Worm (Caenorhabditis elegans) whole organism, L2 larva: ENCODE results near the gene kgb-1.

Source experiments
- C34F6.9 ChIP-seq: fragments of 150-350 bp; optimal IDR thresholded peaks from 2 replicates; lab custom pipeline; 2014; ENCODE audit warnings: missing biosample characterization, missing genetic modification characterization
- F13H6.1 ChIP-seq: sonication (generic microtip); optimal IDR thresholded peaks from 2 replicates; lab custom pipeline; 2016; ENCODE audit warnings: missing genetic modification characterization, missing compliant biosample characterization
- R02D3.7 ChIP-seq: fragments of 150-350 bp; optimal IDR thresholded peaks from 2 replicates; lab custom pipeline; 2014; ENCODE audit warnings: missing biosample characterization, missing genetic modification characterization
- Y55F3AM.14 ChIP-seq: fragments of 200-800 bp; sonication (Bioruptor generic); optimal IDR thresholded peaks from 2 replicates; lab custom pipeline; 2018; ENCODE audit warnings: mild to moderate bottlenecking, missing genetic modification characterization, missing compliant biosample characterization
- alr-1 ChIP-seq: fragments of 150-350 bp; optimal IDR thresholded peaks from 2 replicates; lab custom pipeline; 2014; ENCODE audit warnings: missing biosample characterization, missing genetic modification characterization
- aly-2 ChIP-seq: fragments of 150-350 bp; optimal IDR thresholded peaks from 2 replicates; lab custom pipeline; 2014; ENCODE audit warnings: missing biosample characterization, missing genetic modification characterization
- ama-1 ChIP-seq: fragments of 150-350 bp; optimal IDR thresholded peaks from 2 replicates; lab custom pipeline; 2018; ENCODE audit warnings: inconsistent platforms
- blmp-1 ChIP-seq: sonication (generic microtip); optimal IDR thresholded peaks from 2 replicates; lab custom pipeline; 2017; ENCODE audit warnings: missing genetic modification characterization, mild to moderate bottlenecking, missing compliant biosample characterization, antibody characterized with exemption, moderate library complexity; ENCODE audit not compliant: insufficient read depth
- ceh-16 ChIP-seq: fragments of 150-350 bp; optimal IDR thresholded peaks from 2 replicates; lab custom pipeline; 2014; ENCODE audit warnings: missing biosample characterization, missing genetic modification characterization
- ceh-82 ChIP-seq: fragments of 150-350 bp; optimal IDR thresholded peaks from 2 replicates; lab custom pipeline; 2014; ENCODE audit warnings: missing biosample characterization, missing genetic modification characterization
- crh-2 ChIP-seq: sonication (generic microtip); optimal IDR thresholded peaks from 2 replicates; lab custom pipeline; 2017; ENCODE audit warnings: missing biosample characterization, missing genetic modification characterization
- egl-27 ChIP-seq: sonication (generic microtip); optimal IDR thresholded peaks from 3 replicates; lab custom pipeline; 2017; ENCODE audit warnings: missing biosample characterization, missing genetic modification reagents, missing genetic modification characterization
- elt-1 ChIP-seq: fragments of 150-350 bp; optimal IDR thresholded peaks from 2 replicates; lab custom pipeline; 2014; ENCODE audit warnings: missing biosample characterization, missing genetic modification characterization
- elt-3 ChIP-seq: sonication (generic microtip); optimal IDR thresholded peaks from 2 replicates; lab custom pipeline; 2017; ENCODE audit warnings: missing biosample characterization, missing genetic modification characterization
- fos-1 ChIP-seq: fragments of 150-350 bp; optimal IDR thresholded peaks from 2 replicates; lab custom pipeline; 2014; ENCODE audit warnings: missing biosample characterization, missing genetic modification characterization
- gmeb-1 ChIP-seq: fragments of 150-350 bp; optimal IDR thresholded peaks from 2 replicates; lab custom pipeline; 2014; ENCODE audit warnings: missing biosample characterization, missing genetic modification characterization
- lin-11 ChIP-seq: fragments of 150-350 bp; sonication (generic microtip); optimal IDR thresholded peaks from 2 replicates; lab custom pipeline; 2014; ENCODE audit warnings: missing biosample characterization, missing genetic modification characterization, inconsistent platforms, mixed read lengths
- lin-13 ChIP-seq: fragments of 150-350 bp; optimal IDR thresholded peaks from 2 replicates; lab custom pipeline; 2014; ENCODE audit warnings: missing biosample characterization, missing genetic modification reagents, missing genetic modification characterization
- lin-39 ChIP-seq: fragments of 150-350 bp; optimal IDR thresholded peaks from 2 replicates; lab custom pipeline; 2014; ENCODE audit warnings: missing biosample characterization, missing genetic modification reagents, missing genetic modification characterization
- lsy-2 ChIP-seq, 2 experiments: fragments of 150-350 bp in 1 of 2; sonication (generic microtip) in 1 of 2; optimal IDR thresholded peaks; 2 replicates each; lab custom pipeline; 2014 to 2017; ENCODE audit warnings: missing biosample characterization in 2 of 2, missing genetic modification characterization in 2 of 2
- mab-5 ChIP-seq: fragments of 150-350 bp; optimal IDR thresholded peaks from 2 replicates; lab custom pipeline; 2014; ENCODE audit warnings: missing biosample characterization, missing genetic modification characterization
- mbf-1 ChIP-seq: sonication (generic microtip); optimal IDR thresholded peaks from 2 replicates; lab custom pipeline; 2017; ENCODE audit warnings: missing biosample characterization, missing genetic modification characterization
- mdl-1 ChIP-seq, 2 experiments: fragments of 150-350 bp in 1 of 2; sonication (generic microtip) in 1 of 2; optimal IDR thresholded peaks; 2 replicates each; lab custom pipeline; 2017; ENCODE audit warnings: missing biosample characterization in 2 of 2, missing genetic modification characterization in 2 of 2
- nhr-10 ChIP-seq: sonication (generic microtip); optimal IDR thresholded peaks from 2 replicates; lab custom pipeline; 2017; ENCODE audit warnings: missing biosample characterization, missing genetic modification characterization
- nhr-11 ChIP-seq: fragments of 150-350 bp; optimal IDR thresholded peaks from 2 replicates; lab custom pipeline; 2014; ENCODE audit warnings: missing biosample characterization, missing genetic modification characterization
- nhr-129 ChIP-seq: fragments of 150-350 bp; optimal IDR thresholded peaks from 2 replicates; lab custom pipeline; 2014; ENCODE audit warnings: missing biosample characterization, missing genetic modification characterization
- nhr-21 ChIP-seq: fragments of 150-350 bp; optimal IDR thresholded peaks from 2 replicates; lab custom pipeline; 2014; ENCODE audit warnings: missing biosample characterization, missing genetic modification characterization
- nhr-23 ChIP-seq: fragments of 150-350 bp; optimal IDR thresholded peaks from 2 replicates; lab custom pipeline; 2014; ENCODE audit warnings: missing biosample characterization, missing genetic modification reagents, missing genetic modification characterization
- nhr-237 ChIP-seq: fragments of 150-350 bp; optimal IDR thresholded peaks from 2 replicates; lab custom pipeline; 2014; ENCODE audit warnings: missing biosample characterization, missing genetic modification characterization
- nhr-25 ChIP-seq: fragments of 150-350 bp; sonication (generic microtip); optimal IDR thresholded peaks from 3 replicates; lab custom pipeline; 2014; ENCODE audit warnings: missing biosample characterization, missing genetic modification characterization
- nhr-6 ChIP-seq: fragments of 150-350 bp; optimal IDR thresholded peaks from 2 replicates; lab custom pipeline; 2014; ENCODE audit warnings: missing biosample characterization, missing genetic modification characterization
- nhr-77 ChIP-seq: fragments of 150-350 bp; optimal IDR thresholded peaks from 2 replicates; lab custom pipeline; 2014; ENCODE audit warnings: missing biosample characterization, missing genetic modification characterization
- peb-1 ChIP-seq: fragments of 150-350 bp; optimal IDR thresholded peaks from 2 replicates; lab custom pipeline; 2014; ENCODE audit warnings: missing biosample characterization, missing genetic modification characterization
- sem-4 ChIP-seq: fragments of 150-350 bp; optimal IDR thresholded peaks from 2 replicates; lab custom pipeline; 2014; ENCODE audit warnings: missing biosample characterization, missing genetic modification reagents, missing genetic modification characterization
- sma-3 ChIP-seq: sonication (generic microtip); optimal IDR thresholded peaks from 2 replicates; lab custom pipeline; 2016; ENCODE audit warnings: missing genetic modification reagents, missing genetic modification characterization, missing compliant biosample characterization
- snpc-4 ChIP-seq: fragments of 150-350 bp; optimal IDR thresholded peaks from 2 replicates; lab custom pipeline; 2014; ENCODE audit warnings: missing biosample characterization, missing genetic modification characterization
- unc-39 ChIP-seq: fragments of 150-350 bp; optimal IDR thresholded peaks from 2 replicates; lab custom pipeline; 2014; ENCODE audit warnings: missing biosample characterization, missing genetic modification characterization
- unc-55 ChIP-seq: fragments of 150-350 bp; sonication (generic microtip); optimal IDR thresholded peaks from 3 replicates; lab custom pipeline; 2014; ENCODE audit warnings: missing biosample characterization, missing genetic modification reagents, missing genetic modification characterization
- unc-62 ChIP-seq: fragments of 150-350 bp; optimal IDR thresholded peaks from 2 replicates; lab custom pipeline; 2014; ENCODE audit warnings: missing biosample characterization, missing genetic modification reagents, missing genetic modification characterization
- zag-1 ChIP-seq: fragments of 150-350 bp; optimal IDR thresholded peaks from 2 replicates; lab custom pipeline; 2014; ENCODE audit warnings: missing biosample characterization, missing genetic modification characterization
- ztf-1 ChIP-seq: fragments of 200-800 bp; sonication (Bioruptor generic); conservative IDR thresholded peaks from 2 replicates; pipeline ENCODE4 v1.3.6; 2022; ENCODE audit warnings: missing genetic modification characterization, missing compliant biosample characterization
- ztf-11 ChIP-seq: sonication (generic microtip); optimal IDR thresholded peaks from 2 replicates; lab custom pipeline; 2017; ENCODE audit warnings: missing biosample characterization, missing genetic modification characterization
- ztf-4 ChIP-seq: fragments of 150-350 bp; optimal IDR thresholded peaks from 2 replicates; lab custom pipeline; 2014; ENCODE audit warnings: missing biosample characterization, missing genetic modification characterization

kgb-1 gene

DNA sequence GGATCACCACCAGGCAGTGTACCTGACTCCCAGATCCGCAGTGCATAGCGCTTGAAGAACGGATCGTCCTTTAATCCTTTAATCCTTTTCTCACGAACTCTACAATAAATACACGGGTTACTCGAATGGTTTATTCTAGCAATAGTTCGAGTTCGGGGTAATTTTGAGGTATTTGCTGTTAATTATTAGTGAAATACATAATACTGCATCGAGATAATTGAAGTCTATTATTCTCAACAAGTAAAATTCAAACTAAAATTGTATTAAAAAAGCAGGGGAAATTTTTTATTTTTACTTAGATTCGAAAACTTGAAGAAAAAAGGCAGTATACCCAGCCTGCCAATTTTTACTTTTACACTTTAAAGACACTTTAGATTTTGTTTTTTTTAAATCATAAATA, at the start of gene kgb-1:
Gene kgb-1, minus strand, starts transcription at position 101 of the 400 bp plus-strand sequence.
- TF ChIP-seq unc-39 (tag; lab: Kevin White, UChicago) (no peak), mab-5 (no peak), lin-39 (tag; lab: Kevin White, UChicago) (no peak)

DNA sequence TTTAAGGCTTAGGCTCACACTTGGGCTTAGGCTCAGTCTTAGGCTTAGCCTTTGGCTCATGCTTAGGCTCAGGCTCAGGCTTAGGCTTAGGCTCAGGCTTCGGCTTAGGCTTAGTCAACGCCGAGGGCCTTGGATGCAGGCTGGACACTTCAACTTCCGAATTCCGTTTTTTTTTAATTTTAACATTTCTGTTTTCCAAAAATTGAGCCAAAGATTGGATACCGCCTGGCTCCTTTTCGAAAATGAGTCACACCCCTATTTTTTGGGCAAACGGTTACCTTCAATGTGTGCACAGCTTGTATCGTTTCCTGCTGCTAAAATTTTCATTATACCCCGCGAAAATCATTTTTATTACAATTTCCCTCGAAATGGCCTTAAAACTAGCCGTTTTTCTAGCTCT, 45.6 kb upstream of the kgb-1 start, which contains the start of gene M04G7.1:
Gene M04G7.1, plus strand, starts transcription at position 301 of the 400 bp plus-strand sequence.
- TF ChIP-seq alr-1 (tag; lab: Kevin White, UChicago) (no peak), nhr-25 (tag; lab: Kevin White, UChicago) (no peak)

DNA sequence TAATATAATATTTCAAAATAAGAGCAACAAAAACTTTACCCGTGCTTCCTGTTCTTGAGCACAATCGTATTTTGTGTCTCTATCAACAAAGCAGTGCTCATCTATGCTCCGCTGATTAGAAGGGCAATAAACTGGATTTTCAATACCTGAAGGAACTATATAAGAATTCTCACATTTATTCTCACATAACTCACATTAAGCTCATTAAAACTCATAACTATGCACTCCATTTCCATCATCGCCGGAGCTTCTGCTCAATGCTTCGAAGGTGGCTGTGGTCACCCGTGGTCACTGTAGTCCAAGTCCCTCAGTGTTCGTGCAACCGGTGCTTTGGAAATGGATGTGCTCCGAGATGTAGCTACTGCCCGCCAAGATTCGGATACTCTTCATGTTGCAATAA, 45.0 kb upstream of the kgb-1 start, which contains the start of the genes Y66H1A.8 and M04G7.5:
Gene Y66H1A.8, minus strand, starts transcription at position 101 of the 400 bp plus-strand sequence.
Gene M04G7.5, plus strand, starts transcription at position 258 of the 400 bp plus-strand sequence.
- no peak for TF ChIP-seq lin-13 (GFP tag; lab: Kevin White, UChicago)
- TF ChIP-seq unc-55 = no peak
- TF ChIP-seq ztf-11 (tag; lab: Kevin White, UChicago) = no peak
- TF ChIP-seq lin-39 (tag; lab: Kevin White, UChicago) = no peak
- no peak for TF ChIP-seq nhr-129 (tag; lab: Kevin White, UChicago)
- TF ChIP-seq fos-1 (tag; lab: Kevin White, UChicago) = no peak
- no peak for TF ChIP-seq nhr-25 (tag; lab: Kevin White, UChicago)
- TF ChIP-seq sma-3 (GFP tag; lab: Kevin White, UChicago) = no peak
- TF ChIP-seq lsy-2 (tag; optimal IDR thresholded peaks at IDR 0.05; lab: Kevin White, UChicago) = no peak
- TF ChIP-seq, all 48 proteins: peak for 0

DNA sequence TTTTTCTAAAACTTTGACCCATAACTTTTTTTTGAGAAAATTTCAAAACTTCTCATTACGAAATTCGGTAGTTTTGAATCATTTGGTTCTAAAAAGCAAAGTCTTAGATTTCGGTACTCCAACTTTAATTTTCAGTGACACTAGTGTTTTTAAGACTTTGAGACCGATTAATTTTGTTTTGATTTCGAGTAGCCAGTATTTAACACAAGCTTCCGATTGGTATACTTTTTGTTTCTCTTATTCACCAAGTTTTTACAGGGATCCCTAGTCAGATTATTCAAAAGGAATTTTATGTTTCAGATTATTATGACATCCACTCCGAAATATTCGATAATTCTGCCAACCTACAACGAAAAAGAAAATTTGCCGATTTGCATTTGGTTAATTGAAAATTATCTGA, 35.5 kb upstream of the kgb-1 start, which contains the start of gene dpm-1:
Gene dpm-1, plus strand, starts transcription at position 301 of the 400 bp plus-strand sequence.
- TF ChIP-seq elt-3 (tag; lab: Kevin White, UChicago) (no peak), fos-1 (tag; lab: Kevin White, UChicago) (no peak), nhr-23 (no peak), sem-4 (tag; lab: Kevin White, UChicago) (no peak), mdl-1 (tag; optimal IDR thresholded peaks at IDR 0.05; lab: Kevin White, UChicago) (no peak), nhr-6 (tag; lab: Kevin White, UChicago) (no peak), Y55F3AM.14 (GFP tag; lab: Kevin White, UChicago) (no peak), ceh-16 (tag; lab: Kevin White, UChicago) (no peak), R02D3.7 (tag; lab: Kevin White, UChicago) (no peak), crh-2 (tag; lab: Kevin White, UChicago) (no peak), nhr-21 (tag; lab: Kevin White, UChicago) (no peak), nhr-77 (tag; lab: Kevin White, UChicago) (no peak), mbf-1 (no peak)

DNA sequence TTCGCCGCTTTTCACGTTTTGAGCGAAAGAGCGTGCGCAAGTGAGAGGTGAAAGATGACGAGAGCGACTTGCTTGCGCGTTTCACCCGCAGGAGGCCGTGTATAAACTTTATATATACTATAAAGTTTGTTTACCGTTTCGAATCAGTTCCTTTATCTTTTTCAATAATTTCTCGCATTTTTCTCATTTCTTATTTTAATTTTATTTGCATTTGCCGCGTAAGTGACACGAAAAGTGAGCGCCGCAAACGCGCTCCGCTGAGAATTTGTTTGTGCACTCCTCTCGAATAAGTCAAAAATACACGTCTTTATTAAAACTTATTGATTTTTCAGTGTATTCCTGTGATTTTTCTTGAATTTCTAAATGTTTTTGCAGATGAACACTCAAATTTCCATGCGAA, 33.8 kb upstream of the kgb-1 start, which contains the start of gene mrpl-55:
Gene mrpl-55, plus strand, starts transcription at position 364 of the 400 bp plus-strand sequence.
- TF ChIP-seq ama-1 (peak; percentile 12), blmp-1 (tag; lab: Kevin White, UChicago) (peak; percentile 1), mdl-1 (tag; optimal IDR thresholded peaks at IDR 0.05; lab: Kevin White, UChicago) (peak in 1 of 2 experiments; percentile 30), ztf-1 (GFP tag; lab: Robert Waterston, UW) (no peak), nhr-237 (tag; lab: Kevin White, UChicago) (no peak), peb-1 (no peak), ceh-82 (no peak), gmeb-1 (tag; lab: Kevin White, UChicago) (peak; percentile 96), nhr-6 (tag; lab: Kevin White, UChicago) (peak; percentile 71), snpc-4 (tag; lab: Kevin White, UChicago) (peak; percentile 81), nhr-11 (tag; lab: Kevin White, UChicago) (no peak), nhr-129 (tag; lab: Kevin White, UChicago) (peak; percentile 77), nhr-10 (tag; lab: Kevin White, UChicago) (no peak), ceh-16 (tag; lab: Kevin White, UChicago) (peak; percentile 74), crh-2 (tag; lab: Kevin White, UChicago) (peak; percentile 95), lin-39 (tag; lab: Kevin White, UChicago) (no peak), lin-11 (tag; lab: Kevin White, UChicago) (peak; percentile 44), unc-39 (tag; lab: Kevin White, UChicago) (no peak), elt-3 (tag; lab: Kevin White, UChicago) (no peak), nhr-77 (tag; lab: Kevin White, UChicago) (peak; percentile 56), lin-13 (GFP tag; lab: Kevin White, UChicago) (peak; percentile 94), sma-3 (GFP tag; lab: Kevin White, UChicago) (peak; percentile 94), Y55F3AM.14 (GFP tag; lab: Kevin White, UChicago) (no peak), egl-27 (peak; percentile 51), ztf-11 (tag; lab: Kevin White, UChicago) (no peak), zag-1 (tag; lab: Kevin White, UChicago) (peak; percentile 39), alr-1 (tag; lab: Kevin White, UChicago) (peak; percentile 42), C34F6.9 (tag; lab: Kevin White, UChicago) (peak; percentile 93), aly-2 (no peak), mbf-1 (no peak), lsy-2 (tag; optimal IDR thresholded peaks at IDR 0.05; lab: Kevin White, UChicago) (peak; percentile 78 to 94), elt-1 (tag; lab: Kevin White, UChicago) (no peak), nhr-23 (no peak), F13H6.1 (tag; lab: Kevin White, UChicago) (peak; percentile 73), ztf-4 (peak; percentile 77), unc-62 (GFP tag; lab: Kevin White, UChicago) (no peak)
